Worm (Caenorhabditis elegans) whole organism, L4 larva: ENCODE data around the gene T05C3.2.

Source experiments
- dpl-1 ChIP-seq: fragments of 150-350 bp; optimal IDR thresholded peaks from 2 replicates; lab custom pipeline; 2014; ENCODE audit warnings: missing biosample characterization, missing genetic modification reagents, missing genetic modification characterization
- pha-4 ChIP-seq, 2 experiments: fragments of 150-350 bp in 1 of 2; fragments of 200-800 bp in 1 of 2; sonication (Bioruptor generic) in 1 of 2; IDR thresholded peaks in 1 of 2; optimal IDR thresholded peaks in 1 of 2; 2 replicates each; pipeline versions ENCODE4 v1.3.6 to Lab custom; 2014 to 2022; ENCODE audit warnings: missing genetic modification characterization in 2 of 2, missing genetic modification reagents in 2 of 2, missing biosample characterization in 1 of 2, missing compliant biosample characterization in 1 of 2
- set-16 ChIP-seq: fragments of 200-800 bp; sonication (Bioruptor generic); IDR thresholded peaks from 2 replicates; pipeline ENCODE4 v1.3.6; 2022; ENCODE audit warnings: missing genetic modification reagents, missing genetic modification characterization, missing compliant biosample characterization

ce11 chrV:5513630-5514378, 20.3 kb downstream of the T05C3.2 start, which contains the start of the genes hpo-15 and mms-19:
- no peak for TF ChIP-seq pha-4 (GFP tag; IDR thresholded peaks at IDR 0.05; lab: Robert Waterston, UW)
- TF ChIP-seq pha-4 (tag; optimal IDR thresholded peaks at IDR 0.05; lab: Kevin White, UChicago): no peak
- TF ChIP-seq dpl-1 (GFP tag; lab: Kevin White, UChicago): no peak
- no peak for TF ChIP-seq set-16
